Fruit fly (Drosophila melanogaster): Measurements from ENCODE around the gene Pli.
A peak's percentile ranks its signal among the peaks of the same experiment; 100 is the strongest.

Gene Pli

DNA sequence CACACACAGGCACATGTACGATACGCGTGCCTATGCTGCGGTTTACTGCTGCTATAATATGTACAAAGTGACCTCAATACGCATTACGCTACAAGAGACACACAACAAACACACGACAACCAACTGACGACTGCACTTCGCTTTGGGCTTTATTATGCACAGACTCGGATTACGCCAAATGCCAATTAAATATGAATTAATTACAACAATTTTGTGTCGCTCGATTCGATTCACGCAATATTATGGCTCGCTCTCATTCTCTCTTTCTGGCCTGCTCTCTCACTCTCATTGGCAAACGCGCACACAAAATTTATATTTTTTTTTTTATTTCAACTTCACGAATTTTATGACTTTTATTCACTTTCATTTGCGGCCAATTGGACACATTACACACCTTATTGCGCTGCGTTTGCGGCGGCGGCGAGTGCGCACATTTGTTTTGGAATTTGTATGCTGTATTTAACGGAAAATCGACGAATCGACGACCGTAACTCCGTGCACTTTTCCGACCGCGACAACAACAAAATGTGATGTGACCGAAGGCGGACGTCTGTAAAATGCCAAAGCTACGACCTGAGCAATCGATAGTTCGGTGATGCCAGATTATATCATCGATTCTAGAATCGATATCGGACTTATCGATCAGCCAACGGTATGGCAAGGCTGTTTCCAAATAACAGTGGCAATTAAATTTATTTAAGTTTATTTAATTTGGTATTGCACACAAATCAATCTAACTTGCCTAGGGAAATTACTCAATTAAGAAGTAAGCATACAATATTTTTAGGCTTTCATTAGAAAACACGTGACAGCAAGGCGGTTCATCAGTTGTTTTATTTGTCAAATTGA, 32.9 kb upstream of the Pli start, which contains the start of the genes sba and CG31141 (continued):
- TF ChIP-seq CG9932 (GFP tag; IDR thresholded peaks at IDR 0.05) = no peak
- no peak for TF ChIP-seq eyg (GFP tag; optimal IDR thresholded peaks at IDR 0.05)
- TF ChIP-seq Xrp1 (GFP tag; IDR thresholded peaks at IDR 0.05) = no peak
- peak; percentile 86 for TF ChIP-seq Myb (GFP tag; optimal IDR thresholded peaks at IDR 0.05)
- no peak for TF ChIP-seq ham (GFP tag; IDR thresholded peaks at IDR 0.05)
- TF ChIP-seq CG15514 (GFP tag; optimal IDR thresholded peaks at IDR 0.05) = peak; percentile 71
- no peak for TF ChIP-seq emc (GFP tag; optimal IDR thresholded peaks at IDR 0.05)
- peak; percentile 54; the same call in 2 of the 4 replicates for TF ChIP-seq chinmo (GFP tag; IDR thresholded peaks at IDR 0.05; ENCODE audit: partially characterized antibody)
- no peak for TF ChIP-seq ssp (GFP tag; IDR thresholded peaks at IDR 0.05)
- no peak for TF ChIP-seq CG8281 (tag; optimal IDR thresholded peaks at IDR 0.05)
- TF ChIP-seq CG6175 (GFP tag; IDR thresholded peaks at IDR 0.05) = no peak
- TF ChIP-seq sens (GFP tag) = peak; percentile 81
- TF ChIP-seq Ada2b (GFP tag; IDR thresholded peaks at IDR 0.05) = no peak
- TF ChIP-seq D19B (GFP tag; optimal IDR thresholded peaks at IDR 0.05) = no peak
- TF ChIP-seq Hr78 (GFP tag; optimal IDR thresholded peaks at IDR 0.05) = no peak
- TF ChIP-seq nom (GFP tag; optimal IDR thresholded peaks at IDR 0.05) = peak; percentile 63
- no peak for TF ChIP-seq Sox102F (GFP tag; optimal IDR thresholded peaks at IDR 0.05)
- no peak for TF ChIP-seq Fer3 (tag; optimal IDR thresholded peaks at IDR 0.05)
- peak; percentile 4 for TF ChIP-seq Spps (tag; optimal IDR thresholded peaks at IDR 0.05)
- TF ChIP-seq fd96Cb (tag; optimal IDR thresholded peaks at IDR 0.05) = no peak
- TF ChIP-seq btn (GFP tag; optimal IDR thresholded peaks at IDR 0.05) = no peak
- peak; percentile 60 for TF ChIP-seq odd (GFP tag; optimal IDR thresholded peaks at IDR 0.05)
- peak; percentile 52 for TF ChIP-seq kni (GFP tag; optimal IDR thresholded peaks at IDR 0.05)
- no peak for TF ChIP-seq tx (GFP tag; optimal IDR thresholded peaks at IDR 0.05)
- TF ChIP-seq h (optimal IDR thresholded peaks at IDR 0.05) = no peak
- TF ChIP-seq usp (GFP tag; optimal IDR thresholded peaks at IDR 0.05) = no peak
- TF ChIP-seq CG1647 (GFP tag; optimal IDR thresholded peaks at IDR 0.05) = no peak
- TF ChIP-seq Kr (GFP tag; optimal IDR thresholded peaks at IDR 0.05) = no peak
- peak; percentile 27 for TF ChIP-seq CG17186 (GFP tag; optimal IDR thresholded peaks at IDR 0.05)
- no peak for TF ChIP-seq ftz-f1 (GFP tag; optimal IDR thresholded peaks at IDR 0.05)
- peak; percentile 90 for TF ChIP-seq Jarid2 (GFP tag; optimal IDR thresholded peaks at IDR 0.05)
- TF ChIP-seq CG5953 (GFP tag; IDR thresholded peaks at IDR 0.05) = no peak
- no peak for TF ChIP-seq gem (tag; optimal IDR thresholded peaks at IDR 0.05)
- TF ChIP-seq Nf-YB (GFP tag; optimal IDR thresholded peaks at IDR 0.05) = no peak
- TF ChIP-seq D (optimal IDR thresholded peaks at IDR 0.05) = no peak
- TF ChIP-seq D (GFP tag; optimal IDR thresholded peaks at IDR 0.05) = no peak
- TF ChIP-seq otp (GFP tag; IDR thresholded peaks at IDR 0.05) = no peak
- TF ChIP-seq ara (GFP tag; IDR thresholded peaks at IDR 0.05) = no peak
- no peak for TF ChIP-seq peb (GFP tag; IDR thresholded peaks at IDR 0.05)
- TF ChIP-seq dmrt11E (tag; optimal IDR thresholded peaks at IDR 0.05) = no peak
- peak; percentile 65 for TF ChIP-seq trem (tag; optimal IDR thresholded peaks at IDR 0.05)
- no peak for TF ChIP-seq CG31224 (GFP tag; IDR thresholded peaks at IDR 0.05)
- peak; percentile 36; the same call in 1 of the 2 replicates for TF ChIP-seq CG1024 (GFP tag; IDR thresholded peaks at IDR 0.05)
- TF ChIP-seq cas (GFP tag; IDR thresholded peaks at IDR 0.05) = no peak
- peak; percentile 55; the same call in 1 of the 2 replicates for TF ChIP-seq CG2129 (GFP tag; IDR thresholded peaks at IDR 0.05; ENCODE audit: partially characterized antibody)
- TF ChIP-seq vvl (GFP tag; IDR thresholded peaks at IDR 0.05) = peak; percentile 45
- no peak for TF ChIP-seq Hr3 (GFP tag; optimal IDR thresholded peaks at IDR 0.05)
- TF ChIP-seq CG11695 (GFP tag; IDR thresholded peaks at IDR 0.05) = no peak
- TF ChIP-seq sd (tag; optimal IDR thresholded peaks at IDR 0.05) = peak; percentile 52
- TF ChIP-seq corto (GFP tag; optimal IDR thresholded peaks at IDR 0.05) = no peak

Measured in whole organism, embryonic.